Fruit fly (Drosophila melanogaster) whole organism, wandering third instar larva: ENCODE results near the gene CG7950.

Experiments
- OdsH ChIP-seq: fragments of 200-800 bp; sonication (Bioruptor generic); optimal IDR thresholded peaks from 2 replicates; lab custom pipeline; 2016; ENCODE audit warnings: missing biosample characterization, mild to moderate bottlenecking, missing genetic modification characterization
- lola ChIP-seq: fragments of >200 bp; optimal IDR thresholded peaks from 2 replicates; lab custom pipeline; 2017; ENCODE audit warnings: missing biosample characterization, missing genetic modification characterization
- usp ChIP-seq: fragments of >200 bp; optimal IDR thresholded peaks from 2 replicates; lab custom pipeline; 2017; ENCODE audit warnings: missing biosample characterization, missing genetic modification characterization

DNA sequence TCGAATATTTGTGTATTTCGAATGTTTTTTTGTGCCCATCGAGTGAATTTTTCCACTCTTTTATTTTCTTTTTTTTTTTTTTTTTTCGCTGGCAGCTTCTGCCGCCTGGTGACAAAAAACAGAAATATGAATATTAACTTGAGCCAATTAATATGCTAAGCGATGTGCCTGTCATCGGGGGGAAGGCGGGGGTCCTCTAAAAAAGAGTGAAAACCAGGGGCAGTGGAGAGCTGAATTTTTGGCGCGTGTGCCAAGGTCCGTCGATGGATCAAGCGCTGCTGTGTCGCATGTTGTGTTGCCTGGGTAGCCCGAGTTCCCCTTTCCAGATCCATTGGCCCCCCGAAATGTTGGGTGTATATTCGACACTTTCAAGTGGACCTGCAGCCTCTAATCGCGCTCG lies 49.1 kb downstream of the CG7950 start:
- TF ChIP-seq usp (GFP tag; lab: Kevin White, UChicago) (no peak), OdsH (GFP tag; lab: Kevin White, UChicago) (no peak), lola (no peak)
